Fruit fly (Drosophila melanogaster): ENCODE data around the gene santa-maria.

santa-maria gene

DNA sequence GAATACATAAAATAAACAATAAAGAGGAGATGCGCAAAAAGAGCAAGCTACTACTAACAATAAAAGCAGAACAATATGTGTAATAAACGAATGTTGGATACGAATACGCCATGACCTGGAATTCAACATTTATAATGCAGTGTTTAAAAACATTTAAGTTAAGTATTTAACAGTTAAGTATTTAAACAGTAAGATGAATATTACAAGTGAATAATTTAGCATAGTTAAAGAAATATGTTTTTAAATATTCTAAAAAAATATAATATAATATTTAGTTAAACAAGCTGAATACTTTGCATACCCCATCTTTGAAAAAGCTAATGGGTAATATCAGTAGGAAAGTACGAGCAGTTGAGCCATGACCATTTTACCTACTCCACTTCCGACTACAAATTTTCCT, 41.5 kb upstream of the santa-maria start:
- no peak for TF ChIP-seq BEAF-32 (GFP tag; optimal IDR thresholded peaks at IDR 0.05)
- no peak for TF ChIP-seq disco-r (GFP tag; optimal IDR thresholded peaks at IDR 0.05)
- no peak for TF ChIP-seq CG14710 (tag; optimal IDR thresholded peaks at IDR 0.05)
- TF ChIP-seq z (GFP tag; IDR thresholded peaks at IDR 0.05) = no peak
- TF ChIP-seq Sox102F (GFP tag; optimal IDR thresholded peaks at IDR 0.05) = peak; percentile 21
- TF ChIP-seq dm (GFP tag; optimal IDR thresholded peaks at IDR 0.05) = no peak
- TF ChIP-seq CG1529 (GFP tag; optimal IDR thresholded peaks at IDR 0.05) = no peak
- TF ChIP-seq CG2712 (tag; optimal IDR thresholded peaks at IDR 0.05) = peak; percentile 24
- TF ChIP-seq amos (GFP tag; IDR thresholded peaks at IDR 0.05; ENCODE audit: partially characterized antibody) = no peak
- TF ChIP-seq CG11560 (tag; IDR thresholded peaks at IDR 0.05) = no peak
- TF ChIP-seq grau (tag; optimal IDR thresholded peaks at IDR 0.05) = peak; percentile 26
- TF ChIP-seq Dbx (GFP tag; IDR thresholded peaks at IDR 0.05) = no peak
- TF ChIP-seq CG18599 (GFP tag; optimal IDR thresholded peaks at IDR 0.05) = peak; percentile 7
- no peak for TF ChIP-seq cato (GFP tag; optimal IDR thresholded peaks at IDR 0.05; ENCODE audit: borderline replicate concordance)
- peak; percentile 86 for TF ChIP-seq D19B (GFP tag; optimal IDR thresholded peaks at IDR 0.05)
- TF ChIP-seq CG11723 (GFP tag; optimal IDR thresholded peaks at IDR 0.05) = no peak
- TF ChIP-seq CG12744 (GFP tag; optimal IDR thresholded peaks at IDR 0.05) = no peak
- peak; percentile 14 for TF ChIP-seq CG18262 (tag; optimal IDR thresholded peaks at IDR 0.05)
- no peak for TF ChIP-seq CG11456 (GFP tag; IDR thresholded peaks at IDR 0.05)
- no peak for TF ChIP-seq Adf1 (GFP tag; IDR thresholded peaks at IDR 0.05)
- TF ChIP-seq dpn (GFP tag; optimal IDR thresholded peaks at IDR 0.05) = peak in 1 of 2 experiments; percentile 14
- TF ChIP-seq CG4617 (GFP tag; optimal IDR thresholded peaks at IDR 0.05; ENCODE audit: borderline replicate concordance) = no peak
- no peak for TF ChIP-seq Ravus (GFP tag; IDR thresholded peaks at IDR 0.05)
- no peak for TF ChIP-seq zf30C (GFP tag; optimal IDR thresholded peaks at IDR 0.05)
- no peak for TF ChIP-seq inv (GFP tag; IDR thresholded peaks at IDR 0.05; ENCODE audit: partially characterized antibody)
- no peak for TF ChIP-seq CG15696 (tag; optimal IDR thresholded peaks at IDR 0.05)
- TF ChIP-seq CG6272 (GFP tag; IDR thresholded peaks at IDR 0.05) = no peak
- 0 out of 3 replicates have a peak, but pooled peaks have one; percentile 14 for TF ChIP-seq dysf (GFP tag; IDR thresholded peaks at IDR 0.05)
- TF ChIP-seq CG6765 (GFP tag; optimal IDR thresholded peaks at IDR 0.05) = no peak
- no peak for TF ChIP-seq CG10979 (tag; optimal IDR thresholded peaks at IDR 0.05)
- peak; percentile 61 for TF ChIP-seq gem (tag; optimal IDR thresholded peaks at IDR 0.05)
- TF ChIP-seq CG3726 (GFP tag; IDR thresholded peaks at IDR 0.05) = no peak
- TF ChIP-seq Abd-B (GFP tag; optimal IDR thresholded peaks at IDR 0.05) = peak; percentile 40
- peak; percentile 62 for TF ChIP-seq CG15269 (tag; optimal IDR thresholded peaks at IDR 0.05)
- peak; percentile 32 for TF ChIP-seq CG7839 (tag; optimal IDR thresholded peaks at IDR 0.05)
- peak; percentile 18 for TF ChIP-seq Blimp-1 (GFP tag; optimal IDR thresholded peaks at IDR 0.05)
- TF ChIP-seq Dip3 (GFP tag; optimal IDR thresholded peaks at IDR 0.05) = no peak
- peak in 1 of 2 experiments; percentile 27 for TF ChIP-seq Hr51 (GFP tag; optimal IDR thresholded peaks at IDR 0.05)
- no peak for TF ChIP-seq Dip2 (GFP tag; IDR thresholded peaks at IDR 0.05)
- TF ChIP-seq bsh (GFP tag; optimal IDR thresholded peaks at IDR 0.05) = peak in 1 of 2 experiments; percentile 7
- TF ChIP-seq CG17612 (GFP tag; IDR thresholded peaks at IDR 0.05) = no peak
- peak; percentile 48 for TF ChIP-seq CG2678 (tag; optimal IDR thresholded peaks at IDR 0.05)
- TF ChIP-seq CG4730 (GFP tag; IDR thresholded peaks at IDR 0.05) = no peak
- no peak for TF ChIP-seq CG10274 (GFP tag; optimal IDR thresholded peaks at IDR 0.05)
- TF ChIP-seq CG18011 (GFP tag; optimal IDR thresholded peaks at IDR 0.05) = no peak
- peak; percentile 57 for TF ChIP-seq row (GFP tag; IDR thresholded peaks at IDR 0.05)
- peak; percentile 20; the same call in 1 of the 2 replicates for TF ChIP-seq lmd (GFP tag; IDR thresholded peaks at IDR 0.05)
- TF ChIP-seq HLH3B (GFP tag; IDR thresholded peaks at IDR 0.05) = no peak
- TF ChIP-seq CG14965 (GFP tag; optimal IDR thresholded peaks at IDR 0.05; ENCODE audit: borderline replicate concordance) = no peak
- TF ChIP-seq CG16813 (GFP tag; IDR thresholded peaks at IDR 0.05; ENCODE audit: partially characterized antibody) = no peak
